Fruit fly (Drosophila melanogaster) whole organism, embryonic: Measurements from ENCODE around the gene PPP4R2r.
A peak's percentile ranks its signal among the peaks of the same experiment; 100 is the strongest.

Source experiments
- Atf3 ChIP-seq: fragments of 200-800 bp; sonication (Bioruptor generic); optimal IDR thresholded peaks from 3 replicates; lab custom pipeline; 2016; ENCODE audit warnings: missing biosample characterization, missing genetic modification characterization
- Bgb ChIP-seq: fragments of 200-800 bp; sonication (Bioruptor generic); IDR thresholded peaks from 2 replicates; pipeline ENCODE4 v1.3.6; 2022; ENCODE audit warnings: missing biosample characterization, missing genetic modification characterization; ENCODE audit not compliant: partially characterized antibody
- CG10209 ChIP-seq: fragments of 200-800 bp; sonication (Bioruptor generic); optimal IDR thresholded peaks from 3 replicates; lab custom pipeline; 2017; ENCODE audit warnings: missing biosample characterization, mild to moderate bottlenecking, missing genetic modification characterization, missing genetic modification reagents
- CG10274 ChIP-seq: fragments of 200-800 bp; sonication (Bioruptor generic); optimal IDR thresholded peaks from 3 replicates; lab custom pipeline; 2017; ENCODE audit warnings: missing biosample characterization, mild to moderate bottlenecking, missing genetic modification characterization
- CG10565 ChIP-seq: fragments of 200-800 bp; sonication (Bioruptor generic); optimal IDR thresholded peaks from 3 replicates; lab custom pipeline; 2016; ENCODE audit warnings: missing biosample characterization, mild to moderate bottlenecking, missing genetic modification characterization
- CG11398 ChIP-seq: fragments of 200-800 bp; sonication (Bioruptor generic); optimal IDR thresholded peaks from 2 replicates; lab custom pipeline; 2016; ENCODE audit warnings: missing biosample characterization, missing genetic modification characterization
- CG13424 ChIP-seq: fragments of 200-800 bp; sonication (Bioruptor generic); optimal IDR thresholded peaks from 2 replicates; lab custom pipeline; 2019; ENCODE audit warnings: missing biosample characterization, mild to moderate bottlenecking, missing genetic modification characterization, moderate library complexity
- CG13624 ChIP-seq: fragments of 200-800 bp; sonication (Bioruptor generic); optimal IDR thresholded peaks from 2 replicates; lab custom pipeline; 2016; ENCODE audit warnings: missing biosample characterization, missing genetic modification characterization
- CG16779 ChIP-seq: fragments of 200-800 bp; sonication (Bioruptor generic); IDR thresholded peaks from 2 replicates; pipeline ENCODE4 v1.3.6; 2022; ENCODE audit warnings: missing biosample characterization, missing genetic modification characterization
- CG16863 ChIP-seq: fragments of 200-800 bp; sonication (Bioruptor generic); optimal IDR thresholded peaks from 3 replicates; lab custom pipeline; 2016; ENCODE audit warnings: missing biosample characterization, missing genetic modification characterization
- CG17385 ChIP-seq: fragments of 200-800 bp; sonication (Bioruptor generic); optimal IDR thresholded peaks from 3 replicates; lab custom pipeline; 2018; ENCODE audit warnings: missing biosample characterization, mild to moderate bottlenecking, missing genetic modification characterization
- CG17568 ChIP-seq: fragments of 200-800 bp; sonication (Bioruptor generic); optimal IDR thresholded peaks from 2 replicates; lab custom pipeline; 2018; ENCODE audit warnings: missing biosample characterization, mild to moderate bottlenecking, missing genetic modification characterization, moderate library complexity
- CG17802 ChIP-seq: fragments of 200-800 bp; sonication (Bioruptor generic); optimal IDR thresholded peaks from 2 replicates; lab custom pipeline; 2018; ENCODE audit warnings: missing biosample characterization, mild to moderate bottlenecking, missing genetic modification characterization, moderate library complexity
- CG18619 ChIP-seq: fragments of 200-800 bp; sonication (Bioruptor generic); optimal IDR thresholded peaks from 3 replicates; lab custom pipeline; 2017; ENCODE audit warnings: missing biosample characterization, mild to moderate bottlenecking, missing genetic modification characterization
- CG2202 ChIP-seq: fragments of 200-800 bp; sonication (Bioruptor generic); optimal IDR thresholded peaks from 2 replicates; lab custom pipeline; 2018; ENCODE audit warnings: missing biosample characterization, mild to moderate bottlenecking, missing genetic modification characterization
- CG2875 ChIP-seq: fragments of 200-800 bp; sonication (Bioruptor generic); optimal IDR thresholded peaks from 2 replicates; lab custom pipeline; 2017; ENCODE audit warnings: missing biosample characterization, mild to moderate bottlenecking, missing genetic modification characterization, missing genetic modification reagents
- CG3407 ChIP-seq: fragments of 200-800 bp; sonication (Bioruptor generic); optimal IDR thresholded peaks from 2 replicates; lab custom pipeline; 2018; ENCODE audit warnings: missing biosample characterization, mild to moderate bottlenecking, missing genetic modification characterization
- CG3995 ChIP-seq: fragments of 200-800 bp; sonication (Bioruptor generic); optimal IDR thresholded peaks from 3 replicates; lab custom pipeline; 2016; ENCODE audit warnings: missing biosample characterization, missing genetic modification characterization
- CG4424 ChIP-seq: fragments of 200-800 bp; sonication (Bioruptor generic); optimal IDR thresholded peaks from 3 replicates; lab custom pipeline; 2016; ENCODE audit warnings: missing biosample characterization, missing genetic modification characterization
- CG6272 ChIP-seq: fragments of 200-800 bp; sonication (Bioruptor generic); IDR thresholded peaks from 2 replicates; pipeline ENCODE4 v1.3.6; 2022; ENCODE audit warnings: missing biosample characterization, missing genetic modification characterization
- CG6689 ChIP-seq: fragments of 200-800 bp; sonication (Bioruptor generic); IDR thresholded peaks from 2 replicates; pipeline ENCODE4 v1.3.6; 2022; ENCODE audit warnings: missing biosample characterization, missing genetic modification characterization
- CG6854 ChIP-seq: fragments of 200-800 bp; sonication (Bioruptor generic); optimal IDR thresholded peaks from 3 replicates; lab custom pipeline; 2017; ENCODE audit warnings: missing biosample characterization, mild to moderate bottlenecking, missing genetic modification characterization
- CG8478 ChIP-seq: fragments of >200 bp; optimal IDR thresholded peaks from 2 replicates; lab custom pipeline; 2018
- Dll ChIP-seq: fragments of 200-800 bp; sonication (Bioruptor generic); IDR thresholded peaks from 4 replicates; pipeline ENCODE4 v1.3.6; 2022; ENCODE audit warnings: missing biosample characterization, missing genetic modification characterization; ENCODE audit not compliant: partially characterized antibody
- E2f2 ChIP-seq: fragments of 200-800 bp; sonication (Bioruptor generic); IDR thresholded peaks from 2 replicates; pipeline ENCODE4 v1.3.6; 2022; ENCODE audit warnings: missing biosample characterization, missing genetic modification characterization
- Fer3 ChIP-seq: fragments of 200-800 bp; sonication (Bioruptor generic); optimal IDR thresholded peaks from 2 replicates; lab custom pipeline; 2018; ENCODE audit warnings: missing biosample characterization, mild to moderate bottlenecking, missing genetic modification characterization, moderate library complexity
- Lhr ChIP-seq: fragments of 200-800 bp; sonication (Bioruptor generic); optimal IDR thresholded peaks from 3 replicates; lab custom pipeline; 2017; ENCODE audit warnings: mild to moderate bottlenecking, missing biosample characterization, missing genetic modification reagents, missing genetic modification characterization
- MTF-1 ChIP-seq: fragments of 200-800 bp; sonication (Bioruptor generic); optimal IDR thresholded peaks from 2 replicates; lab custom pipeline; 2018; ENCODE audit warnings: missing biosample characterization, mild to moderate bottlenecking, missing genetic modification characterization, borderline replicate concordance
- Mad ChIP-seq: fragments of 200-800 bp; sonication (Bioruptor generic); optimal IDR thresholded peaks from 2 replicates; lab custom pipeline; 2016; ENCODE audit warnings: missing biosample characterization, missing genetic modification characterization
- Mes4 ChIP-seq: fragments of 200-800 bp; sonication (Bioruptor generic); optimal IDR thresholded peaks from 2 replicates; lab custom pipeline; 2016; ENCODE audit warnings: missing biosample characterization, missing genetic modification characterization
- Neu2 ChIP-seq: fragments of 200-800 bp; sonication (Bioruptor generic); optimal IDR thresholded peaks from 3 replicates; lab custom pipeline; 2016; ENCODE audit warnings: missing biosample characterization, missing genetic modification characterization, borderline replicate concordance
- al ChIP-seq: fragments of 200-800 bp; sonication (Bioruptor generic); IDR thresholded peaks from 2 replicates; pipeline ENCODE4 v1.3.6; 2022; ENCODE audit warnings: missing biosample characterization, missing genetic modification characterization
- cato ChIP-seq: fragments of 200-800 bp; sonication (Bioruptor generic); optimal IDR thresholded peaks from 2 replicates; lab custom pipeline; 2016; ENCODE audit warnings: missing biosample characterization, missing genetic modification characterization, borderline replicate concordance
- chn ChIP-seq: fragments of 200-800 bp; sonication (Bioruptor generic); optimal IDR thresholded peaks from 2 replicates; lab custom pipeline; 2016; ENCODE audit warnings: missing biosample characterization, missing genetic modification characterization
- crp ChIP-seq, 2 experiments: fragments of 200-800 bp; sonication (Bioruptor generic); optimal IDR thresholded peaks; 2 replicates in 1 of 2; 3 replicates in 1 of 2; lab custom pipeline; 2017; ENCODE audit warnings: missing biosample characterization in 2 of 2, missing genetic modification characterization in 2 of 2, mild to moderate bottlenecking in 1 of 2, moderate library complexity in 1 of 2
- dan ChIP-seq: fragments of 200-800 bp; sonication (Bioruptor generic); IDR thresholded peaks from 2 replicates; pipeline ENCODE4 v1.3.6; 2022; ENCODE audit warnings: missing biosample characterization, missing genetic modification characterization
- dysf ChIP-seq: fragments of 200-800 bp; sonication (Bioruptor generic); IDR thresholded peaks from 3 replicates; pipeline ENCODE4 v1.3.6; 2022; ENCODE audit warnings: missing biosample characterization, missing genetic modification characterization
- eyg ChIP-seq: fragments of 200-800 bp; sonication (Bioruptor generic); optimal IDR thresholded peaks from 3 replicates; lab custom pipeline; 2016; ENCODE audit warnings: missing biosample characterization, missing genetic modification characterization
- gce ChIP-seq: fragments of 200-800 bp; sonication (Bioruptor generic); IDR thresholded peaks from 3 replicates; pipeline ENCODE4 v1.3.6; 2022; ENCODE audit warnings: missing biosample characterization, missing genetic modification characterization
- ken ChIP-seq: fragments of 200-800 bp; sonication (Bioruptor generic); IDR thresholded peaks from 3 replicates; pipeline ENCODE4 v1.3.6; 2022; ENCODE audit warnings: missing biosample characterization, missing genetic modification characterization
- knrl ChIP-seq: fragments of 200-800 bp; sonication (Bioruptor generic); IDR thresholded peaks from 3 replicates; pipeline ENCODE4 v1.3.6; 2022; ENCODE audit warnings: missing biosample characterization, missing genetic modification characterization; ENCODE audit not compliant: partially characterized antibody
- peb ChIP-seq: fragments of 200-800 bp; sonication (Bioruptor generic); IDR thresholded peaks from 2 replicates; pipeline ENCODE4 v1.3.6; 2022; ENCODE audit warnings: missing biosample characterization, missing genetic modification characterization
- pho ChIP-seq: fragments of 200-800 bp; sonication (Bioruptor generic); optimal IDR thresholded peaks from 2 replicates; lab custom pipeline; 2016; ENCODE audit warnings: missing biosample characterization, missing genetic modification characterization
- sd ChIP-seq: fragments of 200-800 bp; sonication (Bioruptor generic); optimal IDR thresholded peaks from 3 replicates; lab custom pipeline; 2018; ENCODE audit warnings: missing biosample characterization, mild to moderate bottlenecking, missing genetic modification characterization, moderate library complexity
- sim ChIP-seq: fragments of 200-800 bp; sonication (Bioruptor generic); IDR thresholded peaks from 2 replicates; pipeline ENCODE4 v1.3.6; 2022; ENCODE audit warnings: missing biosample characterization, missing genetic modification characterization
- tio ChIP-seq: fragments of 200-800 bp; sonication (Bioruptor generic); optimal IDR thresholded peaks from 2 replicates; lab custom pipeline; 2017; ENCODE audit warnings: missing biosample characterization, missing genetic modification characterization, inconsistent platforms
- toy ChIP-seq: fragments of 200-800 bp; sonication (Bioruptor generic); IDR thresholded peaks from 2 replicates; pipeline ENCODE4 v1.3.6; 2022; ENCODE audit warnings: missing biosample characterization, missing genetic modification characterization
- zfh1 ChIP-seq: fragments of 200-800 bp; sonication (Bioruptor generic); IDR thresholded peaks from 3 replicates; pipeline ENCODE4 v1.3.6; 2022; ENCODE audit warnings: missing biosample characterization, missing genetic modification characterization

PPP4R2r gene

DNA sequence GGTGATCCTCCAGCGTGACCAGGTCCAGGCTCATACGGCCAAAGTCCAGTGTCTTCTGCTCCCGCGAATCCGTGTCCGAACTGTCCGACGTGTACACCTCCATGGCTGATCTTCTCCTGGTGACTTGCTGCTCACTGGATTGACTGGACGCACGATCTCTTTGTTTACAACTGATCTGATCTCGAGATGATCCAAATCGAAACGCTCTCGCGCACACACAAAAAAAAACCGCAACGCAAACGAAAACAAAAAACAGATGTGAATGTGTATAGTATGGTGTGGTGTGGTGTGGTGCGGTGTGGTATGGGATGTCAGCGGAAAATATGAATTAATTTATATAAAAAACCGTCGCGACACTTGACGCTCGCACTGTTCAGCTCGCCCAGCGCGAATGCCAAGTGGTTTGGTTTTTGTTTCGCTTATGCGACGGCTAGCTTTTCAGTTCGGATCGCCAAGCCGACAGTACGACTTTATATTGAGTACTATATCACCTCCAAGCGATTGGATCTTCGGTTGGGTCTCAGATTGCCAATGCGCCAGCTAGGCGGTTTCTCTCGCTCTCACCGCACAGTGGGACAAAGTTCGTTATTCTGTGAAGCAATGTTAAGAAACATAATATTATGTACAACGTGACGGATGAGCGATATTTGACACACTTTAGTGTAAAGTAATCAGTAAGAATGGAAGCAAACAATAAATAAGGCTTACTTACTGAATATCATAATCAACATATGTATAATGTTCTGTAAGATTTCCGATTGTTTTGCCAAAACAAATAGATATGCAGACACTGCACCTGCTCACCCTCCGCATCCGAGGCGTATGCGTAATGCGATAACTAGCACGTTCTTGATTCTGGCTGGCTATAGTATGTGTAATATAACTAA is 7.7 kb downstream of the PPP4R2r start (continued):
- TF ChIP-seq CG6854 (GFP tag; lab: Kevin White, UChicago) (peak; percentile 33), sd (peak; percentile 21), toy (GFP tag; lab: Robert Waterston, UW) (0 out of 2 replicates have a peak, but pooled peaks have one; percentile 37), CG10565 (GFP tag; lab: Kevin White, UChicago) (no peak), MTF-1 (peak; percentile 4), CG13624 (GFP tag; lab: Kevin White, UChicago) (peak; percentile 53), CG2875 (GFP tag; lab: Kevin White, UChicago) (no peak), CG17802 (tag; lab: Kevin White, UChicago) (no peak), CG3995 (peak; percentile 18), CG16779 (GFP tag; lab: Robert Waterston, UW) (peak; percentile 43; the same call in 1 of the 2 replicates), E2f2 (GFP tag; lab: Robert Waterston, UW) (peak; percentile 51; the same call in 1 of the 2 replicates), CG18619 (GFP tag; lab: Kevin White, UChicago) (peak; percentile 38), Mad (GFP tag; lab: Kevin White, UChicago) (no peak), Lhr (GFP tag; lab: Kevin White, UChicago) (no peak), Dll (0 out of 4 replicates have a peak, but pooled peaks have one; percentile 21), CG6272 (GFP tag; lab: Robert Waterston, UW) (no peak), CG17568 (GFP tag; lab: Kevin White, UChicago) (peak; percentile 46), crp (GFP tag; optimal IDR thresholded peaks at IDR 0.05; lab: Kevin White, UChicago) (no peak), CG16863 (GFP tag; lab: Kevin White, UChicago) (peak; percentile 47), CG13424 (tag; lab: Kevin White, UChicago) (peak; percentile 65), chn (GFP tag; lab: Kevin White, UChicago) (peak; percentile 25), CG4424 (GFP tag; lab: Kevin White, UChicago) (peak; percentile 39), eyg (GFP tag; lab: Kevin White, UChicago) (peak; percentile 32), Fer3 (tag; lab: Kevin White, UChicago) (peak; percentile 77), CG2202 (tag; lab: Kevin White, UChicago) (no peak), Mes4 (GFP tag; lab: Kevin White, UChicago) (no peak), CG10274 (GFP tag; lab: Kevin White, UChicago) (peak; percentile 49), CG3407 (no peak), Bgb (GFP tag; lab: Robert Waterston, UW) (peak; percentile 42), CG6689 (GFP tag; lab: Robert Waterston, UW) (peak; percentile 55), cato (GFP tag; lab: Kevin White, UChicago) (no peak), CG8478 (lab: Kevin White, UChicago) (no peak), tio (GFP tag; lab: Kevin White, UChicago) (no peak), knrl (GFP tag; lab: Robert Waterston, UW) (peak; percentile 40; the same call in 1 of the 3 replicates), gce (no peak), al (peak; percentile 61), zfh1 (GFP tag; lab: Robert Waterston, UW) (no peak), peb (no peak), pho (GFP tag; lab: Kevin White, UChicago) (peak; percentile 60), sim (GFP tag; lab: Robert Waterston, UW) (no peak), Atf3 (GFP tag; lab: Kevin White, UChicago) (no peak), ken (GFP tag; lab: Robert Waterston, UW) (no peak), Neu2 (no peak), dan (no peak), CG10209 (GFP tag; lab: Kevin White, UChicago) (peak; percentile 71), dysf (GFP tag; lab: Robert Waterston, UW) (peak; percentile 75), CG17385 (peak; percentile 57), CG11398 (GFP tag; lab: Kevin White, UChicago) (no peak)
